Worm (Caenorhabditis elegans) whole organism, young adult: ENCODE measurements around the gene F55F10.3.
"Not testable (repeated sequence)": the region's sequence is repeated elsewhere in the genome, so short reads cannot be mapped to it uniquely, and the experiment has no call there.

Experiments used
- B0019.2 ChIP-seq: fragments of 200-800 bp; sonication (Bioruptor generic); conservative IDR thresholded peaks from 2 replicates; pipeline ENCODE4 v1.3.6; 2022; ENCODE audit warnings: missing genetic modification reagents, missing genetic modification characterization, missing compliant biosample characterization
- B0336.3 ChIP-seq: fragments of 200-800 bp; sonication (Bioruptor generic); IDR thresholded peaks from 2 replicates; pipeline ENCODE4 v1.3.6; 2022; ENCODE audit warnings: missing genetic modification characterization, missing compliant biosample characterization
- D2030.7 ChIP-seq: fragments of 200-800 bp; sonication (Bioruptor generic); IDR thresholded peaks from 2 replicates; pipeline ENCODE4 v1.3.6; 2022; ENCODE audit warnings: missing genetic modification reagents, missing genetic modification characterization, missing compliant biosample characterization
- F33H1.4 ChIP-seq: fragments of 200-800 bp; sonication (Bioruptor generic); IDR thresholded peaks from 2 replicates; pipeline ENCODE4 v1.3.6; 2022; ENCODE audit warnings: missing genetic modification reagents, missing genetic modification characterization, missing compliant biosample characterization
- F49E8.2 ChIP-seq: sonication (generic microtip); optimal IDR thresholded peaks from 3 replicates; lab custom pipeline; 2017; ENCODE audit warnings: missing genetic modification characterization, mild to moderate bottlenecking, missing compliant biosample characterization, antibody characterized with exemption, moderate library complexity; ENCODE audit not compliant: insufficient read depth
- F52B5.7 ChIP-seq: sonication (generic microtip); optimal IDR thresholded peaks from 2 replicates; lab custom pipeline; 2016; ENCODE audit warnings: mild to moderate bottlenecking, missing genetic modification characterization, missing compliant biosample characterization
- Y53G8AR.9 ChIP-seq: fragments of 200-800 bp; sonication (Bioruptor generic); conservative IDR thresholded peaks from 2 replicates; pipeline ENCODE4 v1.3.6; 2022; ENCODE audit warnings: missing genetic modification reagents, missing genetic modification characterization, missing compliant biosample characterization
- Y56A3A.18 ChIP-seq: fragments of 200-800 bp; sonication (Bioruptor generic); IDR thresholded peaks from 2 replicates; pipeline ENCODE4 v1.3.6; 2022; ENCODE audit warnings: missing genetic modification reagents, missing genetic modification characterization, missing compliant biosample characterization
- Y79H2A.3 ChIP-seq: fragments of 200-800 bp; sonication (Bioruptor generic); conservative IDR thresholded peaks from 2 replicates; pipeline ENCODE4 v1.3.6; 2022; ENCODE audit warnings: missing genetic modification reagents, missing genetic modification characterization, missing compliant biosample characterization
- Y95B8A.8 ChIP-seq: fragments of 200-800 bp; sonication (Bioruptor generic); IDR thresholded peaks from 2 replicates; pipeline ENCODE4 v1.3.6; 2022; ENCODE audit warnings: missing genetic modification reagents, missing genetic modification characterization, missing compliant biosample characterization
- ama-1 ChIP-seq, 3 experiments: fragments of 150-350 bp in 1 of 3; sonication (generic microtip) in 2 of 3; optimal IDR thresholded peaks; 2 replicates each; lab custom pipeline; 2014 to 2018; ENCODE audit warnings: missing biosample characterization in 2 of 3, missing genetic modification characterization in 2 of 3, missing genetic modification reagents in 2 of 3
- aptf-3 ChIP-seq: fragments of 200-800 bp; sonication (Bioruptor generic); IDR thresholded peaks from 2 replicates; pipeline ENCODE4 v1.3.6; 2022; ENCODE audit warnings: missing genetic modification characterization, missing compliant biosample characterization
- athp-1 ChIP-seq: sonication (generic microtip); optimal IDR thresholded peaks from 2 replicates; lab custom pipeline; 2017; ENCODE audit warnings: mild to moderate bottlenecking, missing genetic modification characterization, missing compliant biosample characterization
- attf-5 ChIP-seq: fragments of 200-800 bp; sonication (Bioruptor generic); optimal IDR thresholded peaks from 2 replicates; lab custom pipeline; 2018; ENCODE audit warnings: mild to moderate bottlenecking, missing genetic modification characterization, missing compliant biosample characterization
- attf-6 ChIP-seq: fragments of 200-800 bp; sonication (Bioruptor generic); IDR thresholded peaks from 2 replicates; pipeline ENCODE4 v1.3.6; 2022; ENCODE audit warnings: missing genetic modification reagents, missing genetic modification characterization, missing compliant biosample characterization
- cebp-1 ChIP-seq, 2 experiments: fragments of 200-800 bp in 1 of 2; sonication (Bioruptor generic) in 1 of 2; sonication (generic microtip) in 1 of 2; IDR thresholded peaks in 1 of 2; optimal IDR thresholded peaks in 1 of 2; 2 replicates each; pipeline versions ENCODE4 v1.3.6 to Lab custom; 2017 to 2022; ENCODE audit warnings: missing compliant biosample characterization in 2 of 2, missing genetic modification characterization in 2 of 2, mild to moderate bottlenecking in 1 of 2, missing genetic modification reagents in 1 of 2, moderate library complexity in 1 of 2
- cebp-2 ChIP-seq: fragments of 200-800 bp; sonication (Bioruptor generic); IDR thresholded peaks from 2 replicates; pipeline ENCODE4 v1.3.6; 2022; ENCODE audit warnings: missing genetic modification characterization, missing compliant biosample characterization
- ceh-40 ChIP-seq: fragments of 200-800 bp; sonication (Bioruptor generic); IDR thresholded peaks from 2 replicates; pipeline ENCODE4 v1.3.6; 2022; ENCODE audit warnings: missing genetic modification characterization, missing compliant biosample characterization
- ceh-58 ChIP-seq: fragments of 200-800 bp; sonication (Bioruptor generic); IDR thresholded peaks from 2 replicates; pipeline ENCODE4 v1.3.6; 2022; ENCODE audit warnings: missing genetic modification characterization, missing compliant biosample characterization
- ceh-91 ChIP-seq: fragments of 200-800 bp; sonication (Bioruptor generic); IDR thresholded peaks from 2 replicates; pipeline ENCODE4 v1.3.6; 2022; ENCODE audit warnings: missing genetic modification reagents, missing genetic modification characterization, missing compliant biosample characterization
- die-1 ChIP-seq: sonication (generic microtip); optimal IDR thresholded peaks from 2 replicates; lab custom pipeline; 2016; ENCODE audit warnings: missing genotype, mild to moderate bottlenecking, missing genetic modification characterization, missing compliant biosample characterization
- dox-1 ChIP-seq: fragments of 200-800 bp; sonication (Bioruptor generic); IDR thresholded peaks from 2 replicates; pipeline ENCODE4 v1.3.6; 2022; ENCODE audit warnings: missing genetic modification reagents, missing genetic modification characterization, missing compliant biosample characterization
- egl-44 ChIP-seq: fragments of 200-800 bp; sonication (Bioruptor generic); IDR thresholded peaks from 2 replicates; pipeline ENCODE4 v1.3.6; 2022; ENCODE audit warnings: missing genetic modification reagents, missing genetic modification characterization, missing compliant biosample characterization
- ekl-4 ChIP-seq: fragments of 200-800 bp; sonication (Bioruptor generic); IDR thresholded peaks from 2 replicates; pipeline ENCODE4 v1.3.6; 2022; ENCODE audit warnings: missing genetic modification reagents, missing genetic modification characterization, missing compliant biosample characterization
- him-1 ChIP-seq: sonication (generic microtip); optimal IDR thresholded peaks from 2 replicates; lab custom pipeline; 2016; ENCODE audit warnings: missing genotype, missing genetic modification reagents, missing genetic modification characterization, missing compliant biosample characterization
- hsf-1 ChIP-seq: fragments of 200-800 bp; sonication (Bioruptor generic); IDR thresholded peaks from 2 replicates; pipeline ENCODE4 v1.3.6; 2022; ENCODE audit warnings: missing genetic modification reagents, missing genetic modification characterization, missing compliant biosample characterization
- lin-26 ChIP-seq: fragments of 200-800 bp; sonication (Bioruptor generic); IDR thresholded peaks from 2 replicates; pipeline ENCODE4 v1.3.6; 2022; ENCODE audit warnings: missing genetic modification reagents, missing genetic modification characterization, missing compliant biosample characterization
- lin-54 ChIP-seq: fragments of 200-800 bp; sonication (Bioruptor generic); optimal IDR thresholded peaks from 2 replicates; lab custom pipeline; 2018; ENCODE audit warnings: mild to moderate bottlenecking, missing genetic modification characterization, missing compliant biosample characterization
- lsl-1 ChIP-seq: fragments of 200-800 bp; sonication (Bioruptor generic); optimal IDR thresholded peaks from 2 replicates; lab custom pipeline; 2018; ENCODE audit warnings: mild to moderate bottlenecking, missing genetic modification characterization, moderate library complexity, missing compliant biosample characterization
- madf-3 ChIP-seq: fragments of 200-800 bp; sonication (Bioruptor generic); IDR thresholded peaks from 2 replicates; pipeline ENCODE4 v1.3.6; 2022; ENCODE audit warnings: missing genetic modification reagents, missing genetic modification characterization, missing compliant biosample characterization
- madf-6 ChIP-seq: fragments of 200-800 bp; sonication (Bioruptor generic); IDR thresholded peaks from 2 replicates; pipeline ENCODE4 v1.3.6; 2022; ENCODE audit warnings: missing genetic modification reagents, missing genetic modification characterization, missing compliant biosample characterization
- mcd-1 ChIP-seq: fragments of 200-800 bp; sonication (Bioruptor generic); IDR thresholded peaks from 2 replicates; pipeline ENCODE4 v1.3.6; 2022; ENCODE audit warnings: missing genetic modification reagents, missing genetic modification characterization, missing compliant biosample characterization
- nfyb-1 ChIP-seq: fragments of 200-800 bp; sonication (Bioruptor generic); IDR thresholded peaks from 2 replicates; pipeline ENCODE4 v1.3.6; 2022; ENCODE audit warnings: missing genetic modification reagents, missing genetic modification characterization, missing compliant biosample characterization
- nhr-90 ChIP-seq: sonication (generic microtip); optimal IDR thresholded peaks from 2 replicates; lab custom pipeline; 2016; ENCODE audit warnings: missing genotype, mild to moderate bottlenecking, missing genetic modification characterization, missing compliant biosample characterization
- pbrm-1 ChIP-seq: fragments of 200-800 bp; sonication (Bioruptor generic); IDR thresholded peaks from 2 replicates; pipeline ENCODE4 v1.3.6; 2022; ENCODE audit warnings: missing genetic modification reagents, missing genetic modification characterization, missing compliant biosample characterization
- rcor-1 ChIP-seq: fragments of 200-800 bp; sonication (Bioruptor generic); IDR thresholded peaks from 2 replicates; pipeline ENCODE4 v1.3.6; 2022; ENCODE audit warnings: missing genetic modification reagents, missing genetic modification characterization, missing compliant biosample characterization
- rec-8 ChIP-seq, 2 experiments: sonication (generic microtip); optimal IDR thresholded peaks; 2 replicates each; lab custom pipeline; 2016; ENCODE audit warnings: mild to moderate bottlenecking in 2 of 2, missing genetic modification characterization in 2 of 2, missing genetic modification reagents in 2 of 2, missing genotype in 2 of 2, missing biosample characterization in 1 of 2, missing compliant biosample characterization in 1 of 2, moderate library complexity in 1 of 2
- repo-1 ChIP-seq: sonication (generic microtip); optimal IDR thresholded peaks from 2 replicates; lab custom pipeline; 2017; ENCODE audit warnings: mild to moderate bottlenecking, missing genetic modification characterization, missing compliant biosample characterization
- snpc-1.3 ChIP-seq: sonication (generic microtip); optimal IDR thresholded peaks from 2 replicates; lab custom pipeline; 2017; ENCODE audit warnings: missing genetic modification characterization, mild to moderate bottlenecking, missing compliant biosample characterization, antibody characterized with exemption, moderate library complexity, missing genotype, missing genetic modification reagents; ENCODE audit not compliant: insufficient read depth
- snpc-4 ChIP-seq, 5 experiments: fragments of 150-350 bp in 1 of 5; sonication (generic microtip) in 4 of 5; optimal IDR thresholded peaks; 2 replicates each; lab custom pipeline; 2014 to 2018; ENCODE audit warnings: missing genetic modification characterization in 5 of 5, missing biosample characterization in 3 of 5, antibody characterized with exemption in 2 of 5, mild to moderate bottlenecking in 2 of 5, missing compliant biosample characterization in 2 of 5, missing genotype in 2 of 5, moderate library complexity in 2 of 5, missing genetic modification reagents in 1 of 5
- tbp1 ChIP-seq: fragments of 200-800 bp; sonication (Bioruptor generic); optimal IDR thresholded peaks from 2 replicates; lab custom pipeline; 2018; ENCODE audit warnings: mild to moderate bottlenecking, missing genetic modification characterization, missing compliant biosample characterization
- tlf-1 ChIP-seq: fragments of 200-800 bp; sonication (Bioruptor generic); optimal IDR thresholded peaks from 2 replicates; lab custom pipeline; 2018; ENCODE audit warnings: mild to moderate bottlenecking, missing genetic modification characterization, missing compliant biosample characterization
- xnd-1 ChIP-seq: sonication (generic microtip); optimal IDR thresholded peaks from 2 replicates; lab custom pipeline; 2016; ENCODE audit warnings: missing genotype, missing genetic modification reagents, missing genetic modification characterization, missing compliant biosample characterization
- ztf-18 ChIP-seq: sonication (generic microtip); optimal IDR thresholded peaks from 2 replicates; lab custom pipeline; 2016; ENCODE audit warnings: missing genotype, mild to moderate bottlenecking, missing genetic modification characterization, missing compliant biosample characterization
- ztf-25 ChIP-seq: fragments of 200-800 bp; sonication (Bioruptor generic); IDR thresholded peaks from 2 replicates; pipeline ENCODE4 v1.3.6; 2022; ENCODE audit warnings: missing genetic modification reagents, missing genetic modification characterization, missing compliant biosample characterization

Gene F55F10.3

DNA sequence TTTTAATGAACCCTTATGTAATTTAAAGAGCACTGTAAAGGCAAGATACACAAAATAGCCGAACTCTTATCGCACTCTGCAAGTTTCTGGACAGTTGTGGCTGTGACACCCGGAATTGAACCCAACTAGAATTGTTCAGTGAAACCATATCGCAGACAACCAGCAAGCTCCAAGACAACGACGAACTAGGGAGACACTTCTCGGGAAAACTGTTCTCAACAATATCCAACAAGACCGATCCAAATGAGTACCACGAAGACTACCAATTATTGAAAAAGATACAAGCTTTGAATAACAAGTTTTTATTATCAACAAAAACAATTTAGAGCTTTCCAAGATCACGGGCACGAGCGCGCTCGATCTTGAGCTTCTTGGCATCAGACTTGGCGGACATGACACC, 29.1 kb downstream of the F55F10.3 start:
- peak; percentile 88 for TF ChIP-seq Y56A3A.18 (GFP tag; lab: Robert Waterston, UW)
- TF ChIP-seq ekl-4 (GFP tag; lab: Robert Waterston, UW): peak; percentile 74
- peak; percentile 73; the same call in 1 of the 2 replicates for TF ChIP-seq ztf-25
- peak; percentile 74 for TF ChIP-seq nfyb-1 (GFP tag; lab: Robert Waterston, UW)
- TF ChIP-seq madf-3 (GFP tag; lab: Robert Waterston, UW): peak; percentile 91
- TF ChIP-seq lin-26: peak; percentile 89
- peak; percentile 84 for TF ChIP-seq F49E8.2 (tag; lab: Kevin White, UChicago)
- peak; percentile 82 for TF ChIP-seq Y53G8AR.9 (GFP tag; lab: Robert Waterston, UW)
- peak; percentile 6 for TF ChIP-seq snpc-4 (GFP tag; optimal IDR thresholded peaks at IDR 0.05; lab: Kevin White, UChicago)
- TF ChIP-seq snpc-4 (tag; optimal IDR thresholded peaks at IDR 0.05; lab: Kevin White, UChicago): peak in 2 of 4 experiments; percentile 42 to 53
- peak; percentile 68 for TF ChIP-seq tlf-1
- peak; percentile 10 for TF ChIP-seq snpc-1.3 (tag; lab: Kevin White, UChicago)
- peak; percentile 87 for TF ChIP-seq madf-6 (GFP tag; lab: Robert Waterston, UW)
- TF ChIP-seq ceh-91 (GFP tag; lab: Robert Waterston, UW): peak; percentile 21; the same call in 1 of the 2 replicates
- TF ChIP-seq xnd-1: peak; percentile 25
- TF ChIP-seq ama-1 (optimal IDR thresholded peaks at IDR 0.05; lab: Kevin White, UChicago); cebp-1 (GFP tag; IDR thresholded peaks at IDR 0.05; lab: Robert Waterston, UW): not testable (repeated sequence)
- peak in 1 of 2 experiments; percentile 49 for TF ChIP-seq ama-1 (GFP tag; optimal IDR thresholded peaks at IDR 0.05; lab: Kevin White, UChicago)
- peak; percentile 99 for TF ChIP-seq him-1 (tag; lab: Kevin White, UChicago)
- peak; percentile 87; the same call in 1 of the 2 replicates for TF ChIP-seq rcor-1
- TF ChIP-seq attf-5 (GFP tag; lab: Kevin White, UChicago): peak; percentile 17
- TF ChIP-seq F52B5.7: peak; percentile 69
- peak; percentile 78 for TF ChIP-seq dox-1 (GFP tag; lab: Robert Waterston, UW)
- TF ChIP-seq nhr-90 (tag; lab: Kevin White, UChicago): peak; percentile 6
- 0 out of 2 replicates have a peak, but pooled peaks have one; percentile 22 for TF ChIP-seq Y79H2A.3
- peak; percentile 76 for TF ChIP-seq D2030.7 (GFP tag; lab: Robert Waterston, UW)
- peak; percentile 75; the same call in 1 of the 2 replicates for TF ChIP-seq cebp-2 (GFP tag; lab: Robert Waterston, UW)
- TF ChIP-seq attf-6 (GFP tag; lab: Robert Waterston, UW): peak; percentile 88
- peak; percentile 55 for TF ChIP-seq athp-1 (tag; lab: Kevin White, UChicago)
- TF ChIP-seq F33H1.4 (GFP tag; lab: Robert Waterston, UW): peak; percentile 57
- peak in 1 of 2 experiments; percentile 54 for TF ChIP-seq rec-8 (tag; optimal IDR thresholded peaks at IDR 0.05; lab: Kevin White, UChicago)
- TF ChIP-seq repo-1: peak; percentile 32
- TF ChIP-seq B0019.2 (GFP tag; lab: Robert Waterston, UW): 0 out of 2 replicates have a peak, but pooled peaks have one; percentile 13
- TF ChIP-seq ceh-58 (GFP tag; lab: Robert Waterston, UW): peak; percentile 82
- TF ChIP-seq mcd-1 (GFP tag; lab: Robert Waterston, UW): peak; percentile 71
- peak; percentile 81 for TF ChIP-seq lin-54 (GFP tag; lab: Kevin White, UChicago)
- TF ChIP-seq die-1: peak; percentile 22
- TF ChIP-seq B0336.3 (GFP tag; lab: Robert Waterston, UW): peak; percentile 72
- peak; percentile 54 for TF ChIP-seq lsl-1 (GFP tag; lab: Kevin White, UChicago)
- peak; percentile 86 for TF ChIP-seq hsf-1 (GFP tag; lab: Robert Waterston, UW)
- peak; percentile 17; the same call in 1 of the 2 replicates for TF ChIP-seq egl-44 (GFP tag; lab: Robert Waterston, UW)
- TF ChIP-seq tbp1 (GFP tag; lab: Kevin White, UChicago): peak; percentile 59
- TF ChIP-seq aptf-3 (GFP tag; lab: Robert Waterston, UW): 0 out of 2 replicates have a peak, but pooled peaks have one; percentile 8
- TF ChIP-seq Y95B8A.8 (GFP tag; lab: Robert Waterston, UW): peak; percentile 75
- peak; percentile 47 for TF ChIP-seq cebp-1 (tag; optimal IDR thresholded peaks at IDR 0.05; lab: Kevin White, UChicago)
- peak; percentile 60; the same call in 1 of the 2 replicates for TF ChIP-seq ceh-40 (GFP tag; lab: Robert Waterston, UW)
- TF ChIP-seq ztf-18 (tag; lab: Kevin White, UChicago): peak; percentile 51
- peak; percentile 57; the same call in 1 of the 2 replicates for TF ChIP-seq pbrm-1
